Fruit fly (Drosophila melanogaster): ENCODE data around the gene CG5246.

DNA sequence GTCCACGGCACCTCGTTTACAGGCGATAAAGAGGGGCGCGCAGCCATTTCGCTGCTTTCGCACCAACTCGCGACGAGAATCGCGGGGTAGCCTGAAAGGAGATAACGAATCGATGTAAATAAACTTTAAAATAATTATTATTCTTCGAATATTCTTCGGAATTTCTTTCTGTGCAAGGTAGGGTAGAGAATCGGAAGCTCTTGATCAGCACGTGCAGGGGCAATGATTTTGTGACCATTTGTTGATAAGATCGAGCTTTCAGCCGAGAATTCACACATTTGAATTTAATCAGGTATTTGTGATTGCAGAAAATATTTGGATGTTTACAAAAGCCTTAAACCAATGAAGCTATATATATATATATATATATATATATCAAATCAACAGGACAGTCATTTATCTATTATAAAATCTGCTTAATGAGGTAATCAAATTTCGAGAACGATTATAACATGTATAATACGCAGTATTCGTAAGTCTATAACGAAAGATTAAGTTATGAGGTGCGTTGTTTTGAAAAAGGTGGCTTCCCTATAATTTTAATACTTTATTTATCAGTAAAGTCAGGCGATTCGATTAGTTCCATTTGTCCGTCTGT lies 11.8 kb downstream of the CG5246 start:
- TF ChIP-seq Sin3A (optimal IDR thresholded peaks at IDR 0.05) (no peak), psq (optimal IDR thresholded peaks at IDR 0.05) (no peak), ttk (optimal IDR thresholded peaks at IDR 0.05) (no peak), Myc (optimal IDR thresholded peaks at IDR 0.05) (no peak)

Measured in Kc167 (cell line).